Worm (Caenorhabditis elegans): ENCODE measurements around the gene Y113G7A.16.

DNA sequence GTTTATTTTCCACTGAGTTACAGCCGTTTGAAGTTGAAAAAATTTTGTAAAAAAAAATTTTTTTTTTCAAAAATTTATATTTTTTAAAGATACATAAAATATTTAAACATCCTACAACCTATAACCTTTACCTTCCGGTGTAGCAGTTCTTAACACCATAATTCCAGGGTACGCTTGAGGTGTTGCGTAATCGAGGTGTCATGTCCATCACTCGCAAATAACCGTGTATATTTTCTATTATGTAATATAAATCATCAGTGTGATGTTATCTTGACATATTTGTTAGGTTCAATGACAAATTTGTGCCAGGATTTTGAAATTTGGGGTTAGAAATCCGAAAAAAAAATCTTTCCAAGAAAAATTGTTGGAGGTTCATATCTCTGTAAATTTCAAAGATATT, 29.7 kb downstream of the Y113G7A.16 start:
- TF ChIP-seq cnd-1 (tag; optimal IDR thresholded peaks at IDR 0.05) (no peak), lin-13 (tag; optimal IDR thresholded peaks at IDR 0.05) (no peak), nhr-237 (tag; optimal IDR thresholded peaks at IDR 0.05) (no peak), nhr-28 (tag; optimal IDR thresholded peaks at IDR 0.05) (no peak)
